Fruit fly (Drosophila melanogaster) whole organism, adult: ENCODE data around the gene CG6041.

Source experiments
- CG11617 ChIP-seq: fragments of 200-800 bp; sonication (Bioruptor generic); optimal IDR thresholded peaks from 2 replicates; lab custom pipeline; 2017; ENCODE audit warnings: mild to moderate bottlenecking, missing biosample characterization, missing genetic modification reagents, missing genetic modification characterization
- CG12768 ChIP-seq: fragments of 200-800 bp; sonication (Bioruptor generic); optimal IDR thresholded peaks from 2 replicates; lab custom pipeline; 2017; ENCODE audit warnings: missing biosample characterization, missing genetic modification characterization, mild to moderate bottlenecking, moderate library complexity, missing genetic modification reagents
- CG14711 ChIP-seq: fragments of 200-800 bp; sonication (Bioruptor generic); optimal IDR thresholded peaks from 2 replicates; lab custom pipeline; 2018; ENCODE audit warnings: missing biosample characterization, mild to moderate bottlenecking, missing genetic modification characterization, moderate library complexity
- CG1620 ChIP-seq: fragments of 200-800 bp; sonication (Bioruptor generic); optimal IDR thresholded peaks from 2 replicates; lab custom pipeline; 2016; ENCODE audit warnings: missing biosample characterization, missing genetic modification characterization
- CG33017 ChIP-seq: fragments of 200-800 bp; sonication (Bioruptor generic); optimal IDR thresholded peaks from 2 replicates; lab custom pipeline; 2018; ENCODE audit warnings: missing biosample characterization, mild to moderate bottlenecking, missing genetic modification characterization, moderate library complexity
- CG5204 ChIP-seq: fragments of 200-800 bp; sonication (Bioruptor generic); optimal IDR thresholded peaks from 2 replicates; lab custom pipeline; 2016; ENCODE audit warnings: missing biosample characterization, missing genetic modification characterization
- CG7045 ChIP-seq: fragments of 200-800 bp; sonication (Bioruptor generic); optimal IDR thresholded peaks from 2 replicates; lab custom pipeline; 2017; ENCODE audit warnings: missing biosample characterization, mild to moderate bottlenecking, missing genetic modification characterization
- CG7101 ChIP-seq: fragments of 200-800 bp; sonication (Bioruptor generic); optimal IDR thresholded peaks from 2 replicates; lab custom pipeline; 2018; ENCODE audit warnings: missing biosample characterization, mild to moderate bottlenecking, missing genetic modification characterization, moderate library complexity
- Clk ChIP-seq: fragments of 200-800 bp; sonication (Bioruptor generic); optimal IDR thresholded peaks from 2 replicates; lab custom pipeline; 2017; ENCODE audit warnings: missing biosample characterization, missing genetic modification characterization
- Crg-1 ChIP-seq: fragments of 200-800 bp; sonication (Bioruptor generic); optimal IDR thresholded peaks from 2 replicates; lab custom pipeline; 2016; ENCODE audit warnings: missing biosample characterization, missing genetic modification characterization
- Hr96 ChIP-seq: fragments of 200-800 bp; sonication (Bioruptor generic); optimal IDR thresholded peaks from 2 replicates; lab custom pipeline; 2016; ENCODE audit warnings: missing biosample characterization, missing genetic modification characterization
- Mnt ChIP-seq: fragments of 200-800 bp; sonication (Bioruptor generic); optimal IDR thresholded peaks from 2 replicates; lab custom pipeline; 2016; ENCODE audit warnings: missing biosample characterization, mild to moderate bottlenecking, missing genetic modification characterization
- bab1 ChIP-seq: fragments of 200-800 bp; sonication (Bioruptor generic); optimal IDR thresholded peaks from 3 replicates; lab custom pipeline; 2019; ENCODE audit warnings: missing biosample characterization, mild to moderate bottlenecking, missing genetic modification characterization, moderate library complexity
- cic ChIP-seq: fragments of 200-800 bp; sonication (Bioruptor generic); optimal IDR thresholded peaks from 2 replicates; lab custom pipeline; 2017; ENCODE audit warnings: missing biosample characterization, mild to moderate bottlenecking, missing genetic modification characterization, moderate library complexity
- cnc ChIP-seq, 2 experiments: fragments of >200 bp; optimal IDR thresholded peaks; 2 replicates each; lab custom pipeline; 2017
- kay ChIP-seq: fragments of 200-800 bp; sonication (Bioruptor generic); peaks from one replicate; lab custom pipeline; 2016; ENCODE audit warnings: missing biosample characterization, missing genetic modification characterization, borderline replicate concordance
- ovo ChIP-seq: fragments of 200-800 bp; sonication (Bioruptor generic); optimal IDR thresholded peaks from 2 replicates; lab custom pipeline; 2016; ENCODE audit warnings: missing biosample characterization, missing genetic modification characterization
- pad ChIP-seq: fragments of 200-800 bp; sonication (Bioruptor generic); optimal IDR thresholded peaks from 3 replicates; lab custom pipeline; 2017; ENCODE audit warnings: missing biosample characterization, missing genetic modification characterization, mild to moderate bottlenecking, moderate library complexity, missing genetic modification reagents
- tj ChIP-seq: fragments of 200-800 bp; sonication (Bioruptor generic); optimal IDR thresholded peaks from 3 replicates; lab custom pipeline; 2017; ENCODE audit warnings: missing biosample characterization, mild to moderate bottlenecking, missing genetic modification characterization, moderate library complexity
- toe ChIP-seq: fragments of 200-800 bp; sonication (Bioruptor generic); optimal IDR thresholded peaks from 2 replicates; lab custom pipeline; 2016; ENCODE audit warnings: missing biosample characterization, missing genetic modification characterization

CG6041 gene

DNA sequence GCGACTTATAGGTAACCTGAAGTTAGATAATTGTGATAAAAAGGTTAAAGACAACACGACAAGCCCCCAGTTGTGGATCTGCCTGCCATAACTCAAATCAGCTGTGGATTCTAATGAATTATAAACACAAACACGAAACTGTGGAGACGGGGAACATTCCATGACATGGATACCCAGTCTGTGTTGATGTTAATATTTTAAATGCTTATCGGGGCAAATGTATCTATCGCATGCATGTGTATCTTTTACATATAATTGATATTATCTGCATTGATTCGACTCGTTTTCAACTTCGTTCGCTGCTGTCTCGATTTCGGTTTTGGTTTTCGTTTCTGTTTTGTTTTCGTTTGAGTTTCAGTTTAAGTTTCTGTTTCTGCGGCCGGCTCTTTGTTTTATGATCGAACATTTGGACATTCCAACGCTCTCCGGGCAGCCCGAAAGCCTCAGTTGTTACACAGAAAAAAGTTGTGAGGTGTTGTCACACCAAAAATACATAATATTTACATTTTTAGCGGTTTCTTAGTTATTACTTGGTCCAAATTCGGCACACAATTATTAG, 44.9 kb downstream of the CG6041 start:
- TF ChIP-seq CG33017 (no peak), Mnt (GFP tag; lab: Kevin White, UChicago) (no peak), CG1620 (GFP tag; lab: Kevin White, UChicago) (no peak), pad (no peak)

DNA sequence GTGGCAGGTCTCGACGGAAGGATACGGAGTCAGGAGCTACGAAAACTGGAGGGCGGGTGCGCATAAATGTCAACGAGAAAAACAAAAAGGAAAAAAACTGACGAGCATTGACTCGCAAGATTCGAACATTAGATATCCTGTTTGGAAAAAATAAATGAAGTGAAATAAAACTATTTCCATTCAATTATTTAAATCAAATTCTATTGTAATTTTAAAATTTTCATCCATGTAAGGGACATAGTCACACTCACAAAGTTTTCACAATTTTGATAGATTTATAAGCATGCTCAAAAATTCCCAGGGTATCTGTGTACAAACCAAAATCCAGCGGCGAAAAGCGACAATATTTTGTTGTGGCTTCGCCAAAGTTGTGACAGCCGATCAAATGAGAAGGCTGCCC, 48.0 kb downstream of the CG6041 start:
- TF ChIP-seq Hr96 (GFP tag; lab: Kevin White, UChicago), result no peak
- TF ChIP-seq CG7045 (GFP tag; lab: Kevin White, UChicago), result no peak
- no peak for TF ChIP-seq kay
- TF ChIP-seq cnc (optimal IDR thresholded peaks at IDR 0.05; lab: Kevin White, UChicago), result no peak
- no peak for TF ChIP-seq bab1 (GFP tag; lab: Kevin White, UChicago)
- TF ChIP-seq Mnt (GFP tag; lab: Kevin White, UChicago), result no peak
- no peak for TF ChIP-seq CG14711
- TF ChIP-seq CG12768 (GFP tag; lab: Kevin White, UChicago), result no peak
- TF ChIP-seq CG1620 (GFP tag; lab: Kevin White, UChicago), result no peak
- no peak for TF ChIP-seq CG33017
- no peak for TF ChIP-seq CG7101
- TF ChIP-seq CG5204 (GFP tag; lab: Kevin White, UChicago), result no peak
- no peak for TF ChIP-seq tj (GFP tag; lab: Kevin White, UChicago)
- no peak for TF ChIP-seq Clk
- TF ChIP-seq pad, result no peak
- no peak for TF ChIP-seq cic

DNA sequence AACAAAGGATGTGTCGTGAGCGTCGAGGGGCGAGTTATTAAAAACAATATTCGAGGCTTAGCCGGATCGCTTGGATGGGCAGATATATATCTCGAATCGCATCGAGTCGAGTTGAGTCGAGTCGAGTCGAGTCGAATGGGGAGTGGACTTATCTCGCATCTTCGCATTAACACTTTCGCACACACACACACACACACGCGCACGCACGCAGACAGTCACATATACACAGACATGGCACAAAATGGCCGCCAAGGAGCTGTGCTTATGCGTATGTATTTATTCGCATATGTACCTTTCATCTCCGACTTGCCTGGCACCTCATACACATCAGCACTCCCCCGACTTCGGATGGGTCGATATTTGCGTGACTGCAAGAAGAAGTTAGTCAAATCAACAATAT, 50.0 kb downstream of the CG6041 start:
- no peak for TF ChIP-seq CG11617 (GFP tag; lab: Kevin White, UChicago)
- no peak for TF ChIP-seq pad
- TF ChIP-seq kay, result no peak
- TF ChIP-seq CG33017, result no peak
- TF ChIP-seq CG14711, result no peak
- no peak for TF ChIP-seq cnc (optimal IDR thresholded peaks at IDR 0.05; lab: Kevin White, UChicago)
- no peak for TF ChIP-seq CG5204 (GFP tag; lab: Kevin White, UChicago)
- no peak for TF ChIP-seq Mnt (GFP tag; lab: Kevin White, UChicago)
- TF ChIP-seq CG1620 (GFP tag; lab: Kevin White, UChicago), result no peak
- no peak for TF ChIP-seq Clk
- no peak for TF ChIP-seq toe (GFP tag; lab: Kevin White, UChicago)
- no peak for TF ChIP-seq Hr96 (GFP tag; lab: Kevin White, UChicago)
- no peak for TF ChIP-seq Crg-1
- no peak for TF ChIP-seq ovo (GFP tag; lab: Kevin White, UChicago)
- TF ChIP-seq CG7101, result no peak
- no peak for TF ChIP-seq bab1 (GFP tag; lab: Kevin White, UChicago)
- TF ChIP-seq cic, result no peak
- no peak for TF ChIP-seq CG12768 (GFP tag; lab: Kevin White, UChicago)
- no peak for TF ChIP-seq tj (GFP tag; lab: Kevin White, UChicago)
